Worm (Caenorhabditis elegans) whole organism, mixed stage, embryonic: ENCODE data around the gene klp-12.

Experiments
- elt-1 ChIP-seq: sonication (generic microtip); optimal IDR thresholded peaks from 2 replicates; lab custom pipeline; 2017; ENCODE audit warnings: missing genetic modification characterization, mild to moderate bottlenecking, missing compliant biosample characterization, antibody characterized with exemption, moderate library complexity, borderline replicate concordance; ENCODE audit not compliant: insufficient read depth
- elt-3 ChIP-seq: fragments of 150-350 bp; optimal IDR thresholded peaks from 2 replicates; lab custom pipeline; 2014; ENCODE audit warnings: missing biosample characterization, missing genetic modification characterization
- lin-13 ChIP-seq: fragments of 150-350 bp; optimal IDR thresholded peaks from 2 replicates; lab custom pipeline; 2014; ENCODE audit warnings: missing biosample characterization, missing genetic modification characterization
- lin-32 ChIP-seq: fragments of 200-800 bp; sonication (Bioruptor generic); optimal IDR thresholded peaks from 2 replicates; lab custom pipeline; 2018; ENCODE audit warnings: mild to moderate bottlenecking, missing genetic modification characterization, missing compliant biosample characterization
- mep-1 ChIP-seq: fragments of 150-350 bp; optimal IDR thresholded peaks from 2 replicates; lab custom pipeline; 2017; ENCODE audit warnings: missing biosample characterization, missing genetic modification reagents, missing genetic modification characterization, inconsistent platforms
- nhr-12 ChIP-seq: fragments of 150-350 bp; optimal IDR thresholded peaks from 2 replicates; lab custom pipeline; 2014; ENCODE audit warnings: missing biosample characterization, missing genetic modification characterization
- nhr-76 ChIP-seq: sonication (generic microtip); optimal IDR thresholded peaks from 2 replicates; lab custom pipeline; 2017; ENCODE audit warnings: missing biosample characterization, missing genetic modification characterization
- pha-4 ChIP-seq: fragments of 150-350 bp; optimal IDR thresholded peaks from 2 replicates; lab custom pipeline; 2018; ENCODE audit warnings: missing biosample characterization, missing genetic modification reagents, missing genetic modification characterization
- tbx-8 ChIP-seq: fragments of 200-800 bp; sonication (Bioruptor generic); optimal IDR thresholded peaks from 2 replicates; lab custom pipeline; 2018; ENCODE audit warnings: mild to moderate bottlenecking, missing genetic modification characterization, moderate library complexity, missing compliant biosample characterization
- unc-62 ChIP-seq: fragments of 150-350 bp; optimal IDR thresholded peaks from 2 replicates; lab custom pipeline; 2014; ENCODE audit warnings: missing biosample characterization, missing genetic modification reagents, missing genetic modification characterization
- ztf-11 ChIP-seq: fragments of 150-350 bp; optimal IDR thresholded peaks from 2 replicates; lab custom pipeline; 2014; ENCODE audit warnings: missing biosample characterization, missing genetic modification characterization

- TF ChIP-seq elt-3 (tag; lab: Kevin White, UChicago) (no peak), nhr-12 (tag; lab: Kevin White, UChicago) (no peak), unc-62 (GFP tag; lab: Kevin White, UChicago) (no peak), lin-13 (no peak), nhr-76 (tag; lab: Kevin White, UChicago) (no peak), ztf-11 (no peak), pha-4 (tag; lab: Kevin White, UChicago) (no peak), elt-1 (no peak), mep-1 (no peak), tbx-8 (GFP tag; lab: Kevin White, UChicago) (no peak), lin-32 (GFP tag; lab: Kevin White, UChicago) (no peak)
Measured at ce11 chrIV:11329269-11329668, 30.4 kb downstream of the klp-12 start, which contains the start of gene leo-1.
